Worm (Caenorhabditis elegans) whole organism, early embryonic: Measurements from ENCODE around the gene gck-3.

ENCODE experiments used
- B0310.2 ChIP-seq: sonication (generic microtip); optimal IDR thresholded peaks from 2 replicates; lab custom pipeline; 2016; ENCODE audit warnings: mild to moderate bottlenecking, missing genetic modification characterization, missing compliant biosample characterization
- aly-1 ChIP-seq: sonication (generic microtip); optimal IDR thresholded peaks from 2 replicates; lab custom pipeline; 2016; ENCODE audit warnings: missing genetic modification characterization, missing compliant biosample characterization
- ama-1 ChIP-seq: fragments of 150-350 bp; optimal IDR thresholded peaks from 2 replicates; lab custom pipeline; 2014
- flt-1 ChIP-seq: fragments of 200-800 bp; sonication (Bioruptor generic); IDR thresholded peaks from 2 replicates; pipeline ENCODE4 v1.3.6; 2022; ENCODE audit warnings: missing genetic modification characterization, missing compliant biosample characterization
- hmbx-1 ChIP-seq: sonication (generic microtip); optimal IDR thresholded peaks from 2 replicates; lab custom pipeline; 2016; ENCODE audit warnings: mild to moderate bottlenecking, missing genetic modification characterization, missing compliant biosample characterization
- tbx-11 ChIP-seq: fragments of 200-800 bp; sonication (Bioruptor generic); IDR thresholded peaks from 2 replicates; pipeline ENCODE4 v1.3.6; 2022; ENCODE audit warnings: missing genetic modification characterization, missing compliant biosample characterization

DNA sequence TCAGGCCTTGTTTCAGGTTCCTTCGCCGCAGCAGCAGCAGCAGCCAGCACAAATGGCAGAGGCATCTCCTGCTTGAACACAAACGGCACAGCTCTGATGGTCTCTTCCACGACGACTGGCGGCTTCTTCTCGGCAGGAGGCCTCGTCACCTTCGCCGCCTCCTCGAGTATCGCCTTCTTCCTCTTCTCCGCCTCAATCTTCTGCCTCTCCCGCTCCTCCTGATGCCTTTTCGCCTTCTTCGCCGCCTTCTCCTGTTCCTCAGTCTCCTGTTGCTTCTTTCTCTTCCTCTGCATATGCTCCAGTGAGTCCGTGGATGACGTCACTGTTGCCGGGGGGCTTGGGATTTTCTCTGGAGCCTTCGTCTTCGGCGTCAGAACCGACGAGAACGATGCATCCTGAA is 21.2 kb downstream of the gck-3 start:
- TF ChIP-seq aly-1 (tag; lab: Kevin White, UChicago) (no peak), ama-1 (lab: Kevin White, UChicago) (no peak), B0310.2 (no peak), flt-1 (no peak), tbx-11 (GFP tag; lab: Robert Waterston, UW) (no peak), hmbx-1 (no peak)
